Worm (Caenorhabditis elegans) whole organism, young adult: ENCODE data around the gene K11H12.3.

Source experiments
- F10E7.11 ChIP-seq: sonication (generic microtip); optimal IDR thresholded peaks from 2 replicates; lab custom pipeline; 2017; ENCODE audit warnings: mild to moderate bottlenecking, missing genetic modification characterization, moderate library complexity, missing compliant biosample characterization
- F57C9.4 ChIP-seq: sonication (generic microtip); optimal IDR thresholded peaks from 2 replicates; lab custom pipeline; 2017; ENCODE audit warnings: mild to moderate bottlenecking, missing genetic modification characterization, missing compliant biosample characterization
- Y53F4B.3 ChIP-seq: fragments of 200-800 bp; sonication (Bioruptor generic); IDR thresholded peaks from 2 replicates; pipeline ENCODE4 v1.3.6; 2022; ENCODE audit warnings: missing genetic modification reagents, missing genetic modification characterization, missing compliant biosample characterization
- Y53G8AR.9 ChIP-seq: fragments of 200-800 bp; sonication (Bioruptor generic); conservative IDR thresholded peaks from 2 replicates; pipeline ENCODE4 v1.3.6; 2022; ENCODE audit warnings: missing genetic modification reagents, missing genetic modification characterization, missing compliant biosample characterization
- ama-1 ChIP-seq, 3 experiments: fragments of 150-350 bp in 1 of 3; sonication (generic microtip) in 2 of 3; optimal IDR thresholded peaks; 2 replicates each; lab custom pipeline; 2014 to 2018; ENCODE audit warnings: missing biosample characterization in 2 of 3, missing genetic modification characterization in 2 of 3, missing genetic modification reagents in 2 of 3
- aptf-3 ChIP-seq: fragments of 200-800 bp; sonication (Bioruptor generic); IDR thresholded peaks from 2 replicates; pipeline ENCODE4 v1.3.6; 2022; ENCODE audit warnings: missing genetic modification characterization, missing compliant biosample characterization
- athp-1 ChIP-seq: sonication (generic microtip); optimal IDR thresholded peaks from 2 replicates; lab custom pipeline; 2017; ENCODE audit warnings: mild to moderate bottlenecking, missing genetic modification characterization, missing compliant biosample characterization
- efl-1 ChIP-seq: fragments of 150-350 bp; optimal IDR thresholded peaks from 2 replicates; lab custom pipeline; 2014; ENCODE audit warnings: missing biosample characterization, missing genetic modification reagents, missing genetic modification characterization
- lin-35 ChIP-seq, 3 experiments: fragments of 150-350 bp in 2 of 3; sonication (generic microtip) in 1 of 3; optimal IDR thresholded peaks; 2 replicates each; lab custom pipeline; 2014 to 2018; ENCODE audit warnings: missing biosample characterization in 3 of 3, missing genetic modification characterization in 3 of 3, missing genetic modification reagents in 3 of 3
- nfya-2 ChIP-seq: fragments of 200-800 bp; sonication (Bioruptor generic); IDR thresholded peaks from 2 replicates; pipeline ENCODE4 v1.3.6; 2022; ENCODE audit warnings: missing genetic modification reagents, missing genetic modification characterization, missing compliant biosample characterization
- nhr-27 ChIP-seq: fragments of 200-800 bp; sonication (Bioruptor generic); optimal IDR thresholded peaks from 2 replicates; lab custom pipeline; 2018; ENCODE audit warnings: mild to moderate bottlenecking, missing genetic modification characterization, moderate library complexity, missing compliant biosample characterization
- snpc-1.1 ChIP-seq: sonication (generic microtip); optimal IDR thresholded peaks from 2 replicates; lab custom pipeline; 2017; ENCODE audit warnings: missing genetic modification characterization, mild to moderate bottlenecking, missing compliant biosample characterization, antibody characterized with exemption, moderate library complexity, missing genotype, missing genetic modification reagents; ENCODE audit not compliant: insufficient read depth
- snpc-4 ChIP-seq, 5 experiments: fragments of 150-350 bp in 1 of 5; sonication (generic microtip) in 4 of 5; optimal IDR thresholded peaks; 2 replicates each; lab custom pipeline; 2014 to 2018; ENCODE audit warnings: missing genetic modification characterization in 5 of 5, missing biosample characterization in 3 of 5, antibody characterized with exemption in 2 of 5, mild to moderate bottlenecking in 2 of 5, missing compliant biosample characterization in 2 of 5, missing genotype in 2 of 5, moderate library complexity in 2 of 5, missing genetic modification reagents in 1 of 5
- sptf-2 ChIP-seq: fragments of 200-800 bp; sonication (Bioruptor generic); optimal IDR thresholded peaks from 2 replicates; lab custom pipeline; 2018; ENCODE audit warnings: mild to moderate bottlenecking, missing genetic modification characterization, missing compliant biosample characterization

DNA sequence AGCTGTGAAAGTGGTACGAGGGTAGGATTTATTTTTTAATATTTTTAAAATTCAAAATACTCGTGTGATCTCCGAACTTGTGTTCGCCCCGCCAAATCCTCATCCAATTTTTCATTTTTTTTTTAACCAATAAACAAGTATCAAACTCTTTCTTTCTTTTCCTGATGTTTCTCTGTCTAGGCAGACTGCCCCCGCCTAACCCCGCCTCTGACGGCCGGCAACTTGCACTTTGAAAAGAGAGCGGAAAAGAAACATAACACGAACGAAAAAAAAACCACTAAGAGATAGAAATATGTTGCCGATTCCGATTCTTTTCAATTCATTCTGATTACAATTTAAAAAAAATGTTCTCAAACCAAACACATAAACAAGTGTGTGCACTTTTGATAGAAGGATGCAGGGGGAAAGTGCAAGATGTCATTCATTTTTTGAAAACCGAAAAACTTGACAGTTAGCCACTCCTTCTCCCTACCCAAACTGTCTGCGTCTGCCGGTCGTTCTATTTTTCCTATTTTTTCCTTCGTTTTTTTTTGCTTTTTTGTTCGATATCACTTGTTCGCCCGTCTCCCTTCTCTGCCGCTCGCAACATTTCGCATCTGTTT lies 47.2 kb downstream of the K11H12.3 start:
- no peak for TF ChIP-seq lin-35 (GFP tag; optimal IDR thresholded peaks at IDR 0.05; lab: Kevin White, UChicago)
- TF ChIP-seq Y53F4B.3 (GFP tag; lab: Robert Waterston, UW), result no peak
- no peak for TF ChIP-seq nfya-2
- TF ChIP-seq Y53G8AR.9, result no peak
- no peak for TF ChIP-seq F10E7.11 (tag; lab: Kevin White, UChicago)
- TF ChIP-seq efl-1 (GFP tag; lab: Kevin White, UChicago), result no peak
- TF ChIP-seq nhr-27 (tag; lab: Kevin White, UChicago), result no peak
- TF ChIP-seq athp-1 (tag; lab: Kevin White, UChicago), result no peak
- TF ChIP-seq snpc-4 (GFP tag; optimal IDR thresholded peaks at IDR 0.05; lab: Kevin White, UChicago), result no peak
- peak in 2 of 4 experiments; percentile 5 to 18 for TF ChIP-seq snpc-4 (tag; optimal IDR thresholded peaks at IDR 0.05; lab: Kevin White, UChicago)
- no peak for TF ChIP-seq aptf-3 (GFP tag; lab: Robert Waterston, UW)
- no peak for TF ChIP-seq ama-1 (optimal IDR thresholded peaks at IDR 0.05; lab: Kevin White, UChicago)
- no peak for TF ChIP-seq ama-1 (GFP tag; optimal IDR thresholded peaks at IDR 0.05; lab: Kevin White, UChicago)
- no peak for TF ChIP-seq F57C9.4 (tag; lab: Kevin White, UChicago)
- TF ChIP-seq sptf-2, result no peak
- no peak for TF ChIP-seq snpc-1.1 (tag; lab: Kevin White, UChicago)
